Worm (Caenorhabditis elegans): ENCODE measurements around the gene ZK1307.3.

DNA sequence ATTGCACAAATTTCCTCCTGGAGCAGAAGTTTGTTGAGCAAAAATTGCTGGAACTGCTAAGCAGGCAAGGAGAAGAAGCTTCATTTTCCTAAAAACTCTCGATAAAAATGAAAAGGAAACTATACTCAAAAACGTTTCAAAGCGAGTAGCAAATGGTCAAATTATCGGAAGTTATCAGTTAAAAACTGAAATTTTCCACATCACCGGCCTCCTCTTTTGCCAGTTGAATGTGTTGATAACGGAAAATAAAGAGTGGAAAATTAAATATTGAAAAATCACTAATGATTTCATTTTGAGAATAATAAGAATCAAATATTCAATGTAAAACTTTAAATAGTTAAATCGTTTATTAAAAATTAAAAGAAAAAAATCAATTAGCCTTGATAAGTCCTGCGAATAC lies 6.1 kb upstream of the ZK1307.3 start, which contains the start of gene ZK1320.2:
- TF ChIP-seq ceh-82 (tag; optimal IDR thresholded peaks at IDR 0.05): no peak
- TF ChIP-seq nhr-237 (tag; optimal IDR thresholded peaks at IDR 0.05): no peak
- no peak for TF ChIP-seq ceh-28 (tag; optimal IDR thresholded peaks at IDR 0.05)
- no peak for TF ChIP-seq fkh-2 (tag; optimal IDR thresholded peaks at IDR 0.05)
- TF ChIP-seq lin-39 (tag; optimal IDR thresholded peaks at IDR 0.05): no peak
- TF ChIP-seq pha-4 (tag; optimal IDR thresholded peaks at IDR 0.05): no peak
- TF ChIP-seq daf-12 (tag; optimal IDR thresholded peaks at IDR 0.05): no peak
- TF ChIP-seq ZK546.5 (tag; optimal IDR thresholded peaks at IDR 0.05): no peak
- TF ChIP-seq nhr-12 (tag; optimal IDR thresholded peaks at IDR 0.05): no peak
- TF ChIP-seq lin-15B (tag; optimal IDR thresholded peaks at IDR 0.05): no peak
- TF ChIP-seq pqm-1 (tag; optimal IDR thresholded peaks at IDR 0.05): peak; percentile 42
- no peak for TF ChIP-seq nhr-25 (tag; optimal IDR thresholded peaks at IDR 0.05)
- TF ChIP-seq elt-2 (tag; optimal IDR thresholded peaks at IDR 0.05): peak; percentile 66
